Worm (Caenorhabditis elegans) whole organism, early embryonic: ENCODE data around the gene K03A11.5.

ENCODE experiments used
- ama-1 ChIP-seq: fragments of 150-350 bp; optimal IDR thresholded peaks from 2 replicates; lab custom pipeline; 2014
- flt-1 ChIP-seq: fragments of 200-800 bp; sonication (Bioruptor generic); IDR thresholded peaks from 2 replicates; pipeline ENCODE4 v1.3.6; 2022; ENCODE audit warnings: missing genetic modification characterization, missing compliant biosample characterization
- sea-1 ChIP-seq: fragments of 200-800 bp; sonication (Bioruptor generic); conservative IDR thresholded peaks from 2 replicates; pipeline ENCODE4 v1.3.6; 2022; ENCODE audit warnings: missing genetic modification characterization, missing compliant biosample characterization

DNA sequence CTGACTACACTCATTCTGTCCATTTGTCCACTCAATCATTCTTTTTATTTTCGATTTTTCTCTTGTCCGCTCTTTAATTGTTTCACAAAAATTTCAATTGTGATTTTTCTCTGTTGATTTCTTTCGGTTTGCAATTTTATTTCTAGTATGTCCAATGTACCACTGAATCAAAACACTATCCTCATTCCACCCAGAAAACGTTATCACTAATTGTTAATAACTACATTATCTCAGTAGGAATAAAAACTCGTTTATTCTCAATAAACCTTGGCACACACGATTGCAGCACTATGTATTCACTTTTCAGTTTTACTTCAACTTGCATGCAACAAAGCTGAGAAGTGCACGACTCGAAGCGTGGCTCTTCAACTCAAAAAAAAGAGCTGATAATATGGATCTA lies 11.9 kb upstream of the K03A11.5 start, which contains the start of gene K03A11.1:
- no peak for TF ChIP-seq flt-1 (GFP tag; lab: Robert Waterston, UW)
- TF ChIP-seq sea-1: no peak
- TF ChIP-seq ama-1: no peak
